Worm (Caenorhabditis elegans) whole organism, L4 larva: ENCODE measurements around the gene ZK1128.1.

Source experiments
- duxl-1 ChIP-seq: sonication (generic microtip); optimal IDR thresholded peaks from 2 replicates; lab custom pipeline; 2016; ENCODE audit warnings: mild to moderate bottlenecking, missing genetic modification characterization, moderate library complexity, missing compliant biosample characterization; ENCODE audit not compliant: poor library complexity
- lin-13 ChIP-seq: fragments of 150-350 bp; optimal IDR thresholded peaks from 2 replicates; lab custom pipeline; 2014; ENCODE audit warnings: missing biosample characterization, missing genetic modification reagents, missing genetic modification characterization
- unc-62 ChIP-seq, 3 experiments: fragments of 150-350 bp in 1 of 3; sonication (generic microtip); optimal IDR thresholded peaks in 2 of 3; peaks in 1 of 3; 1 replicate in 1 of 3; 2 replicates in 2 of 3; lab custom pipeline; 2014 to 2017; ENCODE audit warnings: missing biosample characterization in 3 of 3, missing genetic modification characterization in 3 of 3, missing genetic modification reagents in 3 of 3, missing genotype in 1 of 3

- TF ChIP-seq lin-13 (GFP tag; lab: Kevin White, UChicago) (no peak), unc-62 (GFP tag; optimal IDR thresholded peaks at IDR 0.05 in 1 of 2; lab: Kevin White, UChicago) (peak in 1 of 2 experiments; percentile 38), unc-62 (tag; optimal IDR thresholded peaks at IDR 0.05; lab: Kevin White, UChicago) (no peak), duxl-1 (tag; lab: Kevin White, UChicago) (no peak)
Observed at ce11 chrIII:10160385-10160784, 45.8 kb upstream of the ZK1128.1 start, which contains the start of the genes K08E5.5 and mua-3.
